Worm (Caenorhabditis elegans) whole organism, L3 larva: ENCODE data around the gene srv-15.

Experiments
- aly-2 ChIP-seq: fragments of 150-350 bp; optimal IDR thresholded peaks from 2 replicates; lab custom pipeline; 2014; ENCODE audit warnings: missing biosample characterization, missing genetic modification characterization
- ama-1 ChIP-seq: fragments of 150-350 bp; optimal IDR thresholded peaks from 2 replicates; lab custom pipeline; 2018
- egl-27 ChIP-seq: sonication (generic microtip); optimal IDR thresholded peaks from 4 replicates; lab custom pipeline; 2017; ENCODE audit warnings: missing biosample characterization, missing genetic modification reagents, missing genetic modification characterization
- elt-1 ChIP-seq: fragments of 150-350 bp; optimal IDR thresholded peaks from 2 replicates; lab custom pipeline; 2014; ENCODE audit warnings: missing biosample characterization, missing genetic modification characterization
- elt-2 ChIP-seq: sonication (generic microtip); optimal IDR thresholded peaks from 2 replicates; lab custom pipeline; 2016; ENCODE audit warnings: missing genetic modification reagents, mild to moderate bottlenecking, missing genetic modification characterization, missing compliant biosample characterization
- elt-3 ChIP-seq, 3 experiments: fragments of 150-350 bp in 1 of 3; sonication (generic microtip) in 2 of 3; optimal IDR thresholded peaks; 2 replicates in 2 of 3; 4 replicates in 1 of 3; lab custom pipeline; 2014 to 2017; ENCODE audit warnings: missing biosample characterization in 3 of 3, missing genetic modification characterization in 3 of 3
- lin-39 ChIP-seq: fragments of 150-350 bp; optimal IDR thresholded peaks from 2 replicates; lab custom pipeline; 2018; ENCODE audit warnings: missing biosample characterization, missing genetic modification reagents, missing genetic modification characterization
- nhr-11 ChIP-seq: fragments of 150-350 bp; optimal IDR thresholded peaks from 2 replicates; lab custom pipeline; 2014; ENCODE audit warnings: missing biosample characterization, missing genetic modification characterization
- nhr-28 ChIP-seq: fragments of 150-350 bp; optimal IDR thresholded peaks from 2 replicates; lab custom pipeline; 2014; ENCODE audit warnings: missing biosample characterization, missing genetic modification characterization
- nhr-43 ChIP-seq: sonication (generic microtip); optimal IDR thresholded peaks from 2 replicates; lab custom pipeline; 2016; ENCODE audit warnings: mild to moderate bottlenecking, missing genetic modification characterization, missing compliant biosample characterization; ENCODE audit not compliant: poor library complexity, severe bottlenecking
- nhr-76 ChIP-seq: fragments of 150-350 bp; sonication (generic microtip); optimal IDR thresholded peaks from 5 replicates; lab custom pipeline; 2014; ENCODE audit warnings: missing biosample characterization, missing genetic modification characterization
- snpc-4 ChIP-seq: fragments of 150-350 bp; optimal IDR thresholded peaks from 2 replicates; lab custom pipeline; 2014; ENCODE audit warnings: missing biosample characterization, missing genetic modification characterization
- unc-62 ChIP-seq: fragments of 150-350 bp; sonication (generic microtip); optimal IDR thresholded peaks from 4 replicates; lab custom pipeline; 2014; ENCODE audit warnings: missing biosample characterization, missing genetic modification reagents, missing genetic modification characterization
- ztf-11 ChIP-seq: fragments of 150-350 bp; optimal IDR thresholded peaks from 2 replicates; lab custom pipeline; 2014; ENCODE audit warnings: missing biosample characterization, missing genetic modification characterization

- no peak for TF ChIP-seq aly-2
- TF ChIP-seq elt-3 (tag; optimal IDR thresholded peaks at IDR 0.05; lab: Kevin White, UChicago): no peak
- no peak for TF ChIP-seq ama-1 (lab: Kevin White, UChicago)
- no peak for TF ChIP-seq egl-27 (tag; lab: Kevin White, UChicago)
- TF ChIP-seq unc-62 (GFP tag; lab: Kevin White, UChicago): no peak
- no peak for TF ChIP-seq nhr-76 (tag; lab: Kevin White, UChicago)
- no peak for TF ChIP-seq snpc-4
- no peak for TF ChIP-seq nhr-43 (tag; lab: Kevin White, UChicago)
- no peak for TF ChIP-seq lin-39 (tag; lab: Kevin White, UChicago)
- TF ChIP-seq elt-2: no peak
- no peak for TF ChIP-seq nhr-11 (tag; lab: Kevin White, UChicago)
- no peak for TF ChIP-seq ztf-11 (tag; lab: Kevin White, UChicago)
- TF ChIP-seq nhr-28: no peak
- TF ChIP-seq elt-1 (tag; lab: Kevin White, UChicago): no peak
Measured at ce11 chrIV:15872633-15873032, 33.7 kb upstream of the srv-15 start, which contains the start of gene gcy-25.
